Worm (Caenorhabditis elegans): ENCODE measurements around the gene K08H2.10.

ce11 chrX:13248265-13248664 is 9.3 kb upstream of the K08H2.10 start, which contains the start of gene K08H2.7:
- TF ChIP-seq syd-9 (tag; optimal IDR thresholded peaks at IDR 0.05) = no peak
- no peak for TF ChIP-seq ceh-30 (tag; optimal IDR thresholded peaks at IDR 0.05)
- TF ChIP-seq rnt-1 (tag; optimal IDR thresholded peaks at IDR 0.05) = no peak
- no peak for TF ChIP-seq lin-11 (tag; optimal IDR thresholded peaks at IDR 0.05)
- no peak for TF ChIP-seq ceh-48 (tag; optimal IDR thresholded peaks at IDR 0.05)
- TF ChIP-seq nhr-11 (tag; optimal IDR thresholded peaks at IDR 0.05) = no peak
